Worm (Caenorhabditis elegans): ENCODE results near the gene W06D11.2.

Gene W06D11.2

DNA sequence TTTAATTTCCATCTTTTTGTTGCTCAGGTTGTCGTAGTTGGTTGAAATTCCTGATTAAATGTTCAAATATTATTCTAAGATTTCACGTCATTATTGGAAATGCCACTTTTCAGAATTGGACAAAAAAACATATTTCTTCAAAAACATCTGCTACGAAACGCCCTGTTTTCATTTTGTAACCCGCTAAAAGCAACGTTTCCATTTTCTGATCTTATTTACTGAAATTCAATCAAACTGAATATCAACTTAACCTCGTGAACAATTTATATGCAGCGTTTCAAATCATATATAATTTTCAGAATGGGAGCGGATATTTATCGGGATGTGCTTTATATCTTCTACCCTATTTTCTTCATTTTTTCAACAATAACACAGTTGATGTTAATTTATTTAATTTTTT is 26.9 kb upstream of the W06D11.2 start, which contains the start of gene srd-40:
Gene srd-40, plus strand, starts transcription at position 301 of the 400 bp plus-strand sequence.
- TF ChIP-seq sox-2 (GFP tag; IDR thresholded peaks at IDR 0.05) (no peak), ceh-24 (tag; optimal IDR thresholded peaks at IDR 0.05) (no peak), pax-1 (tag; optimal IDR thresholded peaks at IDR 0.05) (no peak), madf-2 (tag; optimal IDR thresholded peaks at IDR 0.05) (no peak), gmeb-2 (tag; optimal IDR thresholded peaks at IDR 0.05) (no peak), hlh-13 (GFP tag; optimal IDR thresholded peaks at IDR 0.05) (no peak), elt-4 (tag; optimal IDR thresholded peaks at IDR 0.05) (no peak), nhr-11 (tag; optimal IDR thresholded peaks at IDR 0.05) (no peak), hlh-6 (tag; optimal IDR thresholded peaks at IDR 0.05) (no peak), unc-42 (tag; optimal IDR thresholded peaks at IDR 0.05) (no peak), tbx-2 (tag; optimal IDR thresholded peaks at IDR 0.05) (no peak), lin-11 (tag; optimal IDR thresholded peaks at IDR 0.05) (no peak), syd-9 (tag; optimal IDR thresholded peaks at IDR 0.05) (no peak), ceh-6 (GFP tag; optimal IDR thresholded peaks at IDR 0.05) (no peak)

DNA sequence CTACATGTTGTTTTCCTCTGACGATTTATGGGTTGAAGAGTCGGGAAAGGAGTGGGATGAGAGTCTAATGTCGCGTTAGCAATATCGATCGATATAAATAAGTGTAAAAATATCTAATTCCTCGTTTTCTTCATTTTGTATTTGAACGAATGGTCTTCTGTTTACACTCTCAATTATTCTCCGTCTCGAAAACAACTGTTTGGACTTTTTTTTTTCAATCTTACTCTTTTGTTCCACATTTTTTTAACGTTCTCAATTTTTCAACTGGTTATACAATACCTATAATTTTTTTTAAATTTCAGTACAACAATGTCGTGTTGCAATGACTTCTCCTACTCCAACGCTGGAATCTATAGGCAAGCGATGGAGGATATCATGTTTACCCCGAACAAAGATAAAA is 24.8 kb upstream of the W06D11.2 start, which contains the start of gene F17A2.13:
Gene F17A2.13, plus strand, starts transcription at position 301 of the 400 bp plus-strand sequence.
- TF ChIP-seq ets-4 (tag; optimal IDR thresholded peaks at IDR 0.05): no peak
- no peak for TF ChIP-seq fkh-10 (GFP tag; optimal IDR thresholded peaks at IDR 0.05)
- TF ChIP-seq hlh-8 (tag; optimal IDR thresholded peaks at IDR 0.05): no peak
- no peak for TF ChIP-seq ttx-3 (tag; optimal IDR thresholded peaks at IDR 0.05)
- TF ChIP-seq unc-42 (tag; optimal IDR thresholded peaks at IDR 0.05): no peak
- TF ChIP-seq ceh-14 (tag; optimal IDR thresholded peaks at IDR 0.05): no peak
- no peak for TF ChIP-seq hlh-30 (tag; optimal IDR thresholded peaks at IDR 0.05; ENCODE audit: insufficient read depth)
- no peak for TF ChIP-seq ceh-19 (GFP tag; optimal IDR thresholded peaks at IDR 0.05)
- no peak for TF ChIP-seq nhr-11 (tag; optimal IDR thresholded peaks at IDR 0.05)
- TF ChIP-seq unc-3 (GFP tag; conservative IDR thresholded peaks at IDR 0.05): no peak
- TF ChIP-seq unc-3 (tag; optimal IDR thresholded peaks at IDR 0.05): no peak
- TF ChIP-seq hlh-13 (GFP tag; optimal IDR thresholded peaks at IDR 0.05): no peak

DNA sequence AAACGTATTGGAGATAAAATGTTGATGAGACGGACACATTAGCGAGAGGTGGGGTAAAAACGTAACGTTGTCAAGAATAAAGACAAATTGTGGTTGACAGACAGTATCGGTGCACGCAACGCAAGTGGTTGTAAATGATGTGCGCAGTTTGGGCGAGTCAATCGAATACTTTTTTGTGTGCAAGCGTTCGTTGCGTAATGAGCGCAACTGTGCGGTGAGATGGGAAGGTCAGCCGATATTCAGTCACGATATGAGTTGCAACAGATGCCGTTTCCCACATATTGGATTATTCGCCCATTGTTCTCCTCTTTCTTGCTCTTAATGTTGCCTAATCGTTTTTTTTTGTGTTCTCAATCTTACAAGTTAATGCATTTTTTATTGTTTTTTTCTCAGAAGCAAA is 24.2 kb upstream of the W06D11.2 start, which contains the start of gene ceh-40:
Gene ceh-40, minus strand, starts transcription at position 41 of the 400 bp plus-strand sequence.
- TF ChIP-seq zip-5 (tag; optimal IDR thresholded peaks at IDR 0.05) (no peak), sox-4 (tag; optimal IDR thresholded peaks at IDR 0.05) (no peak), unc-55 (GFP tag; optimal IDR thresholded peaks at IDR 0.05) (peak; percentile 49), hlh-13 (GFP tag; optimal IDR thresholded peaks at IDR 0.05) (no peak), pat-9 (tag; optimal IDR thresholded peaks at IDR 0.05) (no peak), pax-1 (tag; optimal IDR thresholded peaks at IDR 0.05) (no peak), K09A11.1 (tag; optimal IDR thresholded peaks at IDR 0.05; ENCODE audit: insufficient read depth) (no peak), ceh-24 (tag; optimal IDR thresholded peaks at IDR 0.05) (no peak), elt-2 (tag; optimal IDR thresholded peaks at IDR 0.05) (peak; percentile 26), tbx-2 (tag; optimal IDR thresholded peaks at IDR 0.05) (peak; percentile 35), dve-1 (tag; optimal IDR thresholded peaks at IDR 0.05) (no peak), hlh-6 (tag; optimal IDR thresholded peaks at IDR 0.05) (no peak), hlh-30 (tag; optimal IDR thresholded peaks at IDR 0.05; ENCODE audit: insufficient read depth) (no peak), lim-6 (tag; optimal IDR thresholded peaks at IDR 0.05) (no peak), ceh-6 (GFP tag; optimal IDR thresholded peaks at IDR 0.05) (no peak), madf-2 (tag; optimal IDR thresholded peaks at IDR 0.05) (no peak), ceh-19 (GFP tag; optimal IDR thresholded peaks at IDR 0.05) (no peak), elt-4 (tag; optimal IDR thresholded peaks at IDR 0.05) (no peak), ceh-22 (tag; optimal IDR thresholded peaks at IDR 0.05) (no peak), fkh-6 (tag; optimal IDR thresholded peaks at IDR 0.05) (no peak)

DNA sequence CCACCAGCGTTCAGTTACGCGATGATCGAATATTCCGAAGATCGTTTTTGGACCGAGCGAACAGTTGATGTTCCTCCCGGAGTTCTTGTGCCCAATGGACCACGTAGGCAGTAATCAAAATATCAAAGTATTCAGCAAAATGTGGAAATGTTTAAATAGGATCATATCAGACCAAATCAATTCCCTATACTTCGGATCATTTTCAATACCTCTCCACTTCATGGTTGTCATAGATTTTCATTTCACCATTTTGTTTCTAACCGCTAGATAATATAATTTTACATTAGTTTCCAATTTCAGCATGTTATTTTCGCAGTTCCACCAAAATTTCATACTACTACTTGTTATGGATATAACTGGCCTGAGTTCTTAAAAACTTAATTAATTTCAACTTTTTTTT is 21.0 kb upstream of the W06D11.2 start:
- no peak for TF ChIP-seq unc-3 (GFP tag; conservative IDR thresholded peaks at IDR 0.05)
- TF ChIP-seq unc-3 (tag; optimal IDR thresholded peaks at IDR 0.05): no peak
- no peak for TF ChIP-seq hlh-15 (tag; optimal IDR thresholded peaks at IDR 0.05)
- TF ChIP-seq ceh-22 (tag; optimal IDR thresholded peaks at IDR 0.05): no peak
- no peak for TF ChIP-seq lim-6 (tag; optimal IDR thresholded peaks at IDR 0.05)
- no peak for TF ChIP-seq ama-1 (optimal IDR thresholded peaks at IDR 0.05)
- TF ChIP-seq pha-4 (tag; optimal IDR thresholded peaks at IDR 0.05): no peak
- no peak for TF ChIP-seq unc-55 (GFP tag; optimal IDR thresholded peaks at IDR 0.05)
